Worm (Caenorhabditis elegans): ENCODE measurements around the gene srz-13.
A peak's percentile ranks its signal among the peaks of the same experiment; 100 is the strongest.

The srz-13 gene

ce11 chrV:16160087-16160486, 22.1 kb upstream of the srz-13 start (continued):
- TF ChIP-seq ceh-90 (tag; optimal IDR thresholded peaks at IDR 0.05) (no peak), hlh-17 (GFP tag; optimal IDR thresholded peaks at IDR 0.05; ENCODE audit: borderline replicate concordance) (no peak), nhr-85 (tag) (no peak), zip-4 (GFP tag; optimal IDR thresholded peaks at IDR 0.05) (peak; percentile 79), fos-1 (tag; optimal IDR thresholded peaks at IDR 0.05) (no peak), ceh-82 (tag; optimal IDR thresholded peaks at IDR 0.05) (no peak), mef-2 (tag; optimal IDR thresholded peaks at IDR 0.05) (no peak), xbp-1 (tag; optimal IDR thresholded peaks at IDR 0.05) (no peak), efl-1 (optimal IDR thresholded peaks at IDR 0.05) (peak in 1 of 2 experiments; percentile 9), efl-1 (GFP tag; optimal IDR thresholded peaks at IDR 0.05 in 1 of 2) (peak in 1 of 2 experiments; percentile 4), lir-3 (tag; optimal IDR thresholded peaks at IDR 0.05; ENCODE audit: poor library complexity) (no peak), efl-3 (GFP tag; optimal IDR thresholded peaks at IDR 0.05) (no peak), skn-1 (tag; optimal IDR thresholded peaks at IDR 0.05) (peak; percentile 2), rnt-1 (tag; optimal IDR thresholded peaks at IDR 0.05) (no peak), Y116A8C.19 (tag; optimal IDR thresholded peaks at IDR 0.05; ENCODE audit: borderline replicate concordance) (no peak), C34B4.2 (tag; optimal IDR thresholded peaks at IDR 0.05) (no peak), nhr-20 (tag; optimal IDR thresholded peaks at IDR 0.05) (no peak), ceh-88 (GFP tag; IDR thresholded peaks at IDR 0.05) (no peak), ets-5 (GFP tag; IDR thresholded peaks at IDR 0.05) (no peak), unc-98 (GFP tag; IDR thresholded peaks at IDR 0.05) (no peak), tbx-2 (tag; optimal IDR thresholded peaks at IDR 0.05) (no peak)

ce11 chrV:16162124-16162735, 20.0 kb upstream of the srz-13 start, which contains the start of the genes str-109 and F10A3.11:
TSS of gene str-109 (minus strand) at chrV:16162224.
TSS of gene F10A3.11 (plus strand) at chrV:16162685.
- TF ChIP-seq fos-1 (tag; optimal IDR thresholded peaks at IDR 0.05) (no peak), mef-2 (tag; optimal IDR thresholded peaks at IDR 0.05) (no peak), F16B12.6 (tag; optimal IDR thresholded peaks at IDR 0.05) (no peak), lin-35 (GFP tag; optimal IDR thresholded peaks at IDR 0.05) (no peak), ceh-88 (GFP tag; IDR thresholded peaks at IDR 0.05) (no peak), lsy-2 (tag; optimal IDR thresholded peaks at IDR 0.05) (no peak), xbp-1 (tag; optimal IDR thresholded peaks at IDR 0.05) (no peak), unc-30 (tag; optimal IDR thresholded peaks at IDR 0.05) (no peak), dsc-1 (tag; optimal IDR thresholded peaks at IDR 0.05) (no peak), unc-86 (tag; optimal IDR thresholded peaks at IDR 0.05) (no peak), nhr-85 (tag) (no peak), C34B4.2 (tag; optimal IDR thresholded peaks at IDR 0.05) (no peak), ztf-11 (tag; optimal IDR thresholded peaks at IDR 0.05) (no peak)

ce11 chrV:16163719-16164118, 18.5 kb upstream of the srz-13 start, which contains the start of gene F10A3.12:
TSS of gene F10A3.12 (plus strand) at chrV:16164019.
- no peak for TF ChIP-seq hpl-2 (GFP tag; optimal IDR thresholded peaks at IDR 0.05)
- TF ChIP-seq nhr-28 (tag; optimal IDR thresholded peaks at IDR 0.05) = no peak
- no peak for TF ChIP-seq ceh-63 (GFP tag; optimal IDR thresholded peaks at IDR 0.05)
- TF ChIP-seq lin-15B (tag; optimal IDR thresholded peaks at IDR 0.05) = no peak
- TF ChIP-seq mdl-1 (tag; optimal IDR thresholded peaks at IDR 0.05) = no peak
- no peak for TF ChIP-seq skn-1 (tag; optimal IDR thresholded peaks at IDR 0.05)
- no peak for TF ChIP-seq ama-1 (optimal IDR thresholded peaks at IDR 0.05)
- no peak for TF ChIP-seq ceh-90 (tag; optimal IDR thresholded peaks at IDR 0.05)
- no peak for TF ChIP-seq nhr-237 (tag; optimal IDR thresholded peaks at IDR 0.05)
- no peak for TF ChIP-seq nhr-90 (tag; optimal IDR thresholded peaks at IDR 0.05; ENCODE audit: poor library complexity)
- TF ChIP-seq nhr-12 (tag; optimal IDR thresholded peaks at IDR 0.05) = no peak
- no peak for TF ChIP-seq nhr-76 (tag; optimal IDR thresholded peaks at IDR 0.05)
- TF ChIP-seq sup-37 (GFP tag; optimal IDR thresholded peaks at IDR 0.05) = no peak
- no peak for TF ChIP-seq fkh-10 (GFP tag; optimal IDR thresholded peaks at IDR 0.05)
- no peak for TF ChIP-seq nhr-47 (tag; optimal IDR thresholded peaks at IDR 0.05)
- no peak for TF ChIP-seq fkh-8 (tag; optimal IDR thresholded peaks at IDR 0.05)
- TF ChIP-seq nhr-84 (tag; optimal IDR thresholded peaks at IDR 0.05) = no peak

Measured in whole organism, L1 larva.